Worm (Caenorhabditis elegans) whole organism, young adult: ENCODE data around the gene srd-16.

Source experiments
- ama-1 ChIP-seq, 3 experiments: fragments of 150-350 bp in 1 of 3; sonication (generic microtip) in 2 of 3; optimal IDR thresholded peaks; 2 replicates each; lab custom pipeline; 2014 to 2018; ENCODE audit warnings: missing biosample characterization in 2 of 3, missing genetic modification characterization in 2 of 3, missing genetic modification reagents in 2 of 3
- aptf-3 ChIP-seq: fragments of 200-800 bp; sonication (Bioruptor generic); IDR thresholded peaks from 2 replicates; pipeline ENCODE4 v1.3.6; 2022; ENCODE audit warnings: missing genetic modification characterization, missing compliant biosample characterization
- ets-4 ChIP-seq: fragments of 200-800 bp; sonication (Bioruptor generic); optimal IDR thresholded peaks from 2 replicates; lab custom pipeline; 2018; ENCODE audit warnings: mild to moderate bottlenecking, missing genetic modification characterization, missing compliant biosample characterization
- hlh-12 ChIP-seq: sonication (generic microtip); optimal IDR thresholded peaks from 2 replicates; lab custom pipeline; 2016; ENCODE audit warnings: missing genetic modification characterization, missing compliant biosample characterization
- madf-3 ChIP-seq: fragments of 200-800 bp; sonication (Bioruptor generic); IDR thresholded peaks from 2 replicates; pipeline ENCODE4 v1.3.6; 2022; ENCODE audit warnings: missing genetic modification reagents, missing genetic modification characterization, missing compliant biosample characterization
- somi-1 ChIP-seq: fragments of 200-800 bp; sonication (Bioruptor generic); optimal IDR thresholded peaks from 2 replicates; lab custom pipeline; 2018; ENCODE audit warnings: mild to moderate bottlenecking, missing genetic modification characterization, missing compliant biosample characterization
- tbp1 ChIP-seq: fragments of 200-800 bp; sonication (Bioruptor generic); optimal IDR thresholded peaks from 2 replicates; lab custom pipeline; 2018; ENCODE audit warnings: mild to moderate bottlenecking, missing genetic modification characterization, missing compliant biosample characterization
- unc-62 ChIP-seq: fragments of 150-350 bp; optimal IDR thresholded peaks from 2 replicates; lab custom pipeline; 2014; ENCODE audit warnings: missing biosample characterization, missing genetic modification reagents, missing genetic modification characterization
- ztf-3 ChIP-seq: fragments of 200-800 bp; sonication (Bioruptor generic); optimal IDR thresholded peaks from 2 replicates; lab custom pipeline; 2018; ENCODE audit warnings: mild to moderate bottlenecking, missing genetic modification characterization, missing compliant biosample characterization

- no peak for TF ChIP-seq ets-4
- no peak for TF ChIP-seq unc-62 (GFP tag; lab: Kevin White, UChicago)
- no peak for TF ChIP-seq ztf-3 (GFP tag; lab: Kevin White, UChicago)
- no peak for TF ChIP-seq hlh-12 (tag; lab: Kevin White, UChicago)
- TF ChIP-seq tbp1 = no peak
- TF ChIP-seq aptf-3 (GFP tag; lab: Robert Waterston, UW) = no peak
- no peak for TF ChIP-seq madf-3 (GFP tag; lab: Robert Waterston, UW)
- TF ChIP-seq somi-1 (GFP tag; lab: Kevin White, UChicago) = no peak
- no peak for TF ChIP-seq ama-1 (optimal IDR thresholded peaks at IDR 0.05; lab: Kevin White, UChicago)
- TF ChIP-seq ama-1 (GFP tag; optimal IDR thresholded peaks at IDR 0.05; lab: Kevin White, UChicago) = no peak
Measured at ce11 chrV:5936691-5937090, 36.9 kb upstream of the srd-16 start, which contains the start of the genes M03F8.5 and M03F8.7.
